Fruit fly (Drosophila melanogaster): Measurements from ENCODE around the gene CG33995.

- TF ChIP-seq CG33017 (tag; optimal IDR thresholded peaks at IDR 0.05) (no peak), Hr96 (GFP tag; optimal IDR thresholded peaks at IDR 0.05) (no peak), CG12768 (GFP tag; optimal IDR thresholded peaks at IDR 0.05) (no peak), CG7101 (tag; optimal IDR thresholded peaks at IDR 0.05) (no peak), Clk (GFP tag; optimal IDR thresholded peaks at IDR 0.05) (no peak), Crg-1 (GFP tag; optimal IDR thresholded peaks at IDR 0.05) (no peak)
Observed at dm6 chr2L:5028091-5028490, 15.0 kb upstream of the CG33995 start, which contains the start of gene vkg.

Data from whole organism, adult.